Fruit fly (Drosophila melanogaster): ENCODE data around the gene Flacc.

Flacc gene

dm6 chrX:18920642-18921355, 27.4 kb upstream of the Flacc start (continued):
- TF ChIP-seq pros (GFP tag; optimal IDR thresholded peaks at IDR 0.05) (no peak), grau (tag; optimal IDR thresholded peaks at IDR 0.05) (peak; percentile 50), org-1 (GFP tag; optimal IDR thresholded peaks at IDR 0.05) (peak; percentile 37), sc (optimal IDR thresholded peaks at IDR 0.05) (no peak), sc (GFP tag; optimal IDR thresholded peaks at IDR 0.05) (peak; percentile 36), pnt (GFP tag; optimal IDR thresholded peaks at IDR 0.05) (peak; percentile 43), prd (optimal IDR thresholded peaks at IDR 0.05) (no peak), prd (GFP tag; IDR thresholded peaks at IDR 0.05) (peak; percentile 48; the same call in 1 of the 3 replicates), ssp (GFP tag; IDR thresholded peaks at IDR 0.05) (peak; percentile 28; the same call in 1 of the 2 replicates), MTF-1 (GFP tag; optimal IDR thresholded peaks at IDR 0.05; ENCODE audit: borderline replicate concordance) (no peak), Opbp (GFP tag; IDR thresholded peaks at IDR 0.05; ENCODE audit: partially characterized antibody) (no peak), Pdp1 (GFP tag; optimal IDR thresholded peaks at IDR 0.05) (peak; percentile 34 to 35), CG18619 (GFP tag; optimal IDR thresholded peaks at IDR 0.05) (no peak), dmrt99B (tag; optimal IDR thresholded peaks at IDR 0.05) (peak; percentile 74), Mes4 (GFP tag; optimal IDR thresholded peaks at IDR 0.05) (no peak), slbo (GFP tag; IDR thresholded peaks at IDR 0.05) (no peak), row (GFP tag; IDR thresholded peaks at IDR 0.05) (peak; percentile 64), CG11398 (GFP tag; optimal IDR thresholded peaks at IDR 0.05) (no peak), Hmr (GFP tag; optimal IDR thresholded peaks at IDR 0.05) (no peak), ems (GFP tag; optimal IDR thresholded peaks at IDR 0.05) (peak; percentile 10), CTCF (GFP tag; optimal IDR thresholded peaks at IDR 0.05) (no peak), CG33557 (GFP tag; optimal IDR thresholded peaks at IDR 0.05) (no peak), CG17361 (GFP tag; IDR thresholded peaks at IDR 0.05) (peak; percentile 44; the same call in 1 of the 3 replicates), stwl (tag; optimal IDR thresholded peaks at IDR 0.05) (no peak), CoRest (tag; optimal IDR thresholded peaks at IDR 0.05) (peak; percentile 51), Bteb2 (GFP tag; optimal IDR thresholded peaks at IDR 0.05) (no peak), CG11695 (GFP tag; IDR thresholded peaks at IDR 0.05) (no peak), sima (GFP tag; optimal IDR thresholded peaks at IDR 0.05) (no peak), Drgx (GFP tag; IDR thresholded peaks at IDR 0.05) (peak; percentile 70), disco-r (GFP tag; optimal IDR thresholded peaks at IDR 0.05) (no peak), CG17328 (GFP tag; IDR thresholded peaks at IDR 0.05) (no peak; the same call in 1 of the 2 replicates), tup (GFP tag; optimal IDR thresholded peaks at IDR 0.05) (no peak), Side (GFP tag; optimal IDR thresholded peaks at IDR 0.05) (no peak), Deaf1 (tag; optimal IDR thresholded peaks at IDR 0.05) (no peak), D19B (GFP tag; optimal IDR thresholded peaks at IDR 0.05) (no peak), CG12236 (GFP tag; optimal IDR thresholded peaks at IDR 0.05) (no peak), Eip74EF (GFP tag; optimal IDR thresholded peaks at IDR 0.05) (peak in 1 of 2 experiments; percentile 32), CG11247 (GFP tag; IDR thresholded peaks at IDR 0.05) (no peak), Chrac-16 (GFP tag; optimal IDR thresholded peaks at IDR 0.05) (no peak), slou (GFP tag; optimal IDR thresholded peaks at IDR 0.05) (no peak), CG7556 (GFP tag; optimal IDR thresholded peaks at IDR 0.05) (peak; percentile 18), hth (optimal IDR thresholded peaks at IDR 0.05) (no peak), CG1832 (GFP tag; optimal IDR thresholded peaks at IDR 0.05) (peak; percentile 56), vfl (GFP tag; optimal IDR thresholded peaks at IDR 0.05) (no peak), emc (GFP tag; optimal IDR thresholded peaks at IDR 0.05) (no peak), Lim3 (GFP tag; IDR thresholded peaks at IDR 0.05) (no peak), br (optimal IDR thresholded peaks at IDR 0.05) (no peak), yki (optimal IDR thresholded peaks at IDR 0.05) (no peak), Antp (GFP tag; optimal IDR thresholded peaks at IDR 0.05) (peak; percentile 1), B-H1 (GFP tag; IDR thresholded peaks at IDR 0.05) (no peak), CG4707 (GFP tag; optimal IDR thresholded peaks at IDR 0.05) (no peak), caup (GFP tag; optimal IDR thresholded peaks at IDR 0.05; ENCODE audit: severe bottlenecking) (no peak)
